Worm (Caenorhabditis elegans): ENCODE data around the gene gcy-14.

gcy-14 gene

DNA sequence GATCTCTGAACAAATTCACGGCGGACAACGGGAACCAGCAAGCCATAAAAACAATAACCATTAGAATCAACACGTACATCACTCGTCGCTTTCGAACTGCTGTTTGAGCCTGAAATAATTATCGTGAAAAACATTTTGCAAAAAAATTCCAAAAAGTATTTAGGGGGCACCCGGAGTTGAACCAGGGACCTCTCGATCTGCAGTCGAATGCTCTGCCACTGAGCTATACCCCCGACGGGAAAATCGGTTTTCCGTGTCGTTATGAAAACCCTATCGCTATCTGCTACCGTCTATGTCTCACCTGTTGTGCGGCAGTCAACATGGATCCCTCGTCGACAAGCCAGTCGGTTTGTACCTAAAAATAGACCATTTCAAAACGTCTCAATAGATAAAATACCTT lies 12.5 kb downstream of the gcy-14 start:
- peak; percentile 28 for TF ChIP-seq lin-39 (tag; optimal IDR thresholded peaks at IDR 0.05)
- TF ChIP-seq pqm-1 (tag; optimal IDR thresholded peaks at IDR 0.05) = peak; percentile 6
- no peak for TF ChIP-seq mdl-1 (tag; optimal IDR thresholded peaks at IDR 0.05)
- TF ChIP-seq snpc-4 (tag; optimal IDR thresholded peaks at IDR 0.05) = peak; percentile 10
- no peak for TF ChIP-seq nhr-77 (tag; optimal IDR thresholded peaks at IDR 0.05)
- TF ChIP-seq elt-1 (tag; optimal IDR thresholded peaks at IDR 0.05) = no peak
- peak; percentile 20 for TF ChIP-seq elt-2 (tag; optimal IDR thresholded peaks at IDR 0.05)
- TF ChIP-seq egl-5 (tag; optimal IDR thresholded peaks at IDR 0.05) = no peak
- peak; percentile 50 for TF ChIP-seq nhr-43 (tag; optimal IDR thresholded peaks at IDR 0.05; ENCODE audit: poor library complexity, severe bottlenecking)
- TF ChIP-seq mml-1 (tag; optimal IDR thresholded peaks at IDR 0.05) = no peak
- TF ChIP-seq ztf-11 (tag; optimal IDR thresholded peaks at IDR 0.05) = no peak

- TF ChIP-seq ceh-28 (tag; optimal IDR thresholded peaks at IDR 0.05) (no peak), nfya-1 (tag; optimal IDR thresholded peaks at IDR 0.05; ENCODE audit: insufficient read depth) (no peak), elt-3 (tag; optimal IDR thresholded peaks at IDR 0.05) (no peak), ztf-11 (tag; optimal IDR thresholded peaks at IDR 0.05) (no peak), mml-1 (tag; optimal IDR thresholded peaks at IDR 0.05) (no peak), nhr-77 (tag; optimal IDR thresholded peaks at IDR 0.05) (no peak), nhr-23 (tag; optimal IDR thresholded peaks at IDR 0.05) (no peak), sea-2 (GFP tag; optimal IDR thresholded peaks at IDR 0.05) (no peak), nhr-67 (tag; optimal IDR thresholded peaks at IDR 0.05) (no peak), snpc-4 (tag; optimal IDR thresholded peaks at IDR 0.05) (no peak), egl-5 (tag; optimal IDR thresholded peaks at IDR 0.05) (no peak), ztf-4 (tag; optimal IDR thresholded peaks at IDR 0.05) (no peak), ZK546.5 (tag; optimal IDR thresholded peaks at IDR 0.05) (no peak), fkh-10 (GFP tag; optimal IDR thresholded peaks at IDR 0.05) (no peak), R02D3.7 (tag; optimal IDR thresholded peaks at IDR 0.05) (no peak)
Measured at ce11 chrV:14854261-14854660, 13.8 kb downstream of the gcy-14 start.

- TF ChIP-seq daf-12 (tag; optimal IDR thresholded peaks at IDR 0.05) (no peak), mdl-1 (tag; optimal IDR thresholded peaks at IDR 0.05) (no peak), nhr-76 (tag; optimal IDR thresholded peaks at IDR 0.05) (no peak), lin-15B (tag; optimal IDR thresholded peaks at IDR 0.05) (no peak), aly-2 (tag; optimal IDR thresholded peaks at IDR 0.05) (no peak), unc-39 (tag; optimal IDR thresholded peaks at IDR 0.05) (no peak), elt-2 (tag; optimal IDR thresholded peaks at IDR 0.05) (no peak), nhr-67 (tag; optimal IDR thresholded peaks at IDR 0.05) (no peak), nhr-237 (tag; optimal IDR thresholded peaks at IDR 0.05) (no peak), unc-62 (GFP tag; optimal IDR thresholded peaks at IDR 0.05) (no peak)
Measured at ce11 chrV:14853739-14854138, 14.3 kb downstream of the gcy-14 start.

DNA sequence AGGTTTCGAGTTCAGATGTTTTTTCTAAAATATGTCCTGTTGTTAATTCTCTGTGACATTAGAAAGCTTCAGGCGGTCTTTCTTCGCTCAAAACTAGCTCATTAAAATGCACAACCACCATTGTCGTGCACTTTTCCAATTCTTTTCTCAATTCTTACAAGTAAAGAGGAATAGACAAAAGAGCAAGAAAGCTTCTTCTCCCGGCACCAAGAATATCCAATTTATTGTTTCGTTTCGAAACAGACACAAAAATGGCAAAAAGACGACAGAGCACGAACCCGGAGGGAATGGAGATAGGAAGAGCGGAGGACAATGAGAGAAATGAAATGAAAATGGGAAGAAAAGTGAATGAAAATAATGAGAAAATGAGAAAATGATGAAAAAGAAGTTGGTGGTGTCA lies 15.5 kb downstream of the gcy-14 start:
- no peak for TF ChIP-seq unc-62 (GFP tag; optimal IDR thresholded peaks at IDR 0.05)
- no peak for TF ChIP-seq ztf-4 (tag; optimal IDR thresholded peaks at IDR 0.05)

ce11 chrV:14851972-14852371 lies 16.1 kb downstream of the gcy-14 start:
- no peak for TF ChIP-seq ztf-11 (tag; optimal IDR thresholded peaks at IDR 0.05)
- peak; percentile 7 for TF ChIP-seq pqm-1 (tag; optimal IDR thresholded peaks at IDR 0.05)
- peak; percentile 34 for TF ChIP-seq elt-2 (tag; optimal IDR thresholded peaks at IDR 0.05)

ce11 chrV:14851206-14851605 lies 16.9 kb downstream of the gcy-14 start:
- TF ChIP-seq ama-1 (optimal IDR thresholded peaks at IDR 0.05) = no peak
- TF ChIP-seq egl-5 (tag; optimal IDR thresholded peaks at IDR 0.05) = no peak
- peak; percentile 2 for TF ChIP-seq tbx-2 (tag; optimal IDR thresholded peaks at IDR 0.05)
- peak; percentile 55 for TF ChIP-seq nfya-1 (tag; optimal IDR thresholded peaks at IDR 0.05; ENCODE audit: insufficient read depth)
- TF ChIP-seq lin-39 (tag; optimal IDR thresholded peaks at IDR 0.05) = peak; percentile 84
- no peak for TF ChIP-seq nhr-11 (tag; optimal IDR thresholded peaks at IDR 0.05)
- TF ChIP-seq daf-12 (tag; optimal IDR thresholded peaks at IDR 0.05) = no peak
- peak; percentile 16 for TF ChIP-seq lin-15B (tag; optimal IDR thresholded peaks at IDR 0.05)
- TF ChIP-seq hmg-11 (tag; optimal IDR thresholded peaks at IDR 0.05) = peak; percentile 60
- TF ChIP-seq unc-62 (GFP tag; optimal IDR thresholded peaks at IDR 0.05) = no peak

Data from whole organism, L3 larva.